Worm (Caenorhabditis elegans) whole organism, L1 larva: ENCODE data around the gene rpt-2.

ENCODE experiments used
- F16B12.6 ChIP-seq: fragments of 150-350 bp; optimal IDR thresholded peaks from 2 replicates; lab custom pipeline; 2014; ENCODE audit warnings: missing biosample characterization, missing genetic modification characterization
- alr-1 ChIP-seq: fragments of 200-800 bp; sonication (Bioruptor generic); optimal IDR thresholded peaks from 2 replicates; lab custom pipeline; 2018; ENCODE audit warnings: borderline replicate concordance, mild to moderate bottlenecking, missing genetic modification characterization, missing compliant biosample characterization
- blmp-1 ChIP-seq: fragments of 150-350 bp; optimal IDR thresholded peaks from 2 replicates; lab custom pipeline; 2014; ENCODE audit warnings: missing biosample characterization, missing genetic modification characterization
- ceh-82 ChIP-seq, 3 experiments: fragments of 150-350 bp in 1 of 3; sonication (generic microtip) in 2 of 3; optimal IDR thresholded peaks; 2 replicates each; lab custom pipeline; 2014 to 2017; ENCODE audit warnings: missing biosample characterization in 3 of 3, missing genetic modification characterization in 3 of 3
- dsc-1 ChIP-seq: sonication (generic microtip); optimal IDR thresholded peaks from 2 replicates; lab custom pipeline; 2016; ENCODE audit warnings: mild to moderate bottlenecking, missing genetic modification characterization, missing compliant biosample characterization
- efl-1 ChIP-seq, 4 experiments: fragments of 150-350 bp; optimal IDR thresholded peaks in 3 of 4; peaks in 1 of 4; 1 replicate in 1 of 4; 2 replicates in 3 of 4; lab custom pipeline; 2014; ENCODE audit warnings: missing biosample characterization in 2 of 4, missing genetic modification characterization in 2 of 4, missing genetic modification reagents in 2 of 4
- efl-3 ChIP-seq: fragments of 200-800 bp; sonication (Bioruptor generic); optimal IDR thresholded peaks from 2 replicates; lab custom pipeline; 2018; ENCODE audit warnings: mild to moderate bottlenecking, missing genetic modification characterization, missing compliant biosample characterization
- egl-13 ChIP-seq: sonication (generic microtip); optimal IDR thresholded peaks from 2 replicates; lab custom pipeline; 2016; ENCODE audit warnings: missing genotype, missing genetic modification reagents, missing genetic modification characterization, missing compliant biosample characterization
- elt-3 ChIP-seq, 6 experiments: fragments of 150-350 bp in 1 of 6; sonication (generic microtip); optimal IDR thresholded peaks; 2 replicates each; lab custom pipeline; 2017 to 2018; ENCODE audit warnings: missing biosample characterization in 6 of 6, missing genetic modification characterization in 6 of 6, inconsistent platforms in 1 of 6
- fkh-8 ChIP-seq: sonication (generic microtip); optimal IDR thresholded peaks from 2 replicates; lab custom pipeline; 2016; ENCODE audit warnings: mild to moderate bottlenecking, missing genetic modification characterization, missing compliant biosample characterization
- grh-1 ChIP-seq: fragments of 200-800 bp; sonication (Bioruptor generic); IDR thresholded peaks from 2 replicates; pipeline ENCODE4 v1.3.6; 2022; ENCODE audit warnings: missing genetic modification reagents, missing genetic modification characterization, missing compliant biosample characterization
- hlh-17 ChIP-seq: fragments of 200-800 bp; sonication (Bioruptor generic); optimal IDR thresholded peaks from 2 replicates; lab custom pipeline; 2018; ENCODE audit warnings: missing genetic modification characterization, mild to moderate bottlenecking, missing compliant biosample characterization, moderate library complexity, borderline replicate concordance
- hlh-4 ChIP-seq: sonication (generic microtip); optimal IDR thresholded peaks from 2 replicates; lab custom pipeline; 2016; ENCODE audit warnings: mild to moderate bottlenecking, missing genetic modification characterization, missing compliant biosample characterization
- lin-13 ChIP-seq: fragments of 150-350 bp; optimal IDR thresholded peaks from 2 replicates; lab custom pipeline; 2014; ENCODE audit warnings: missing biosample characterization, missing genetic modification reagents, missing genetic modification characterization
- lin-39 ChIP-seq: fragments of 150-350 bp; optimal IDR thresholded peaks from 2 replicates; lab custom pipeline; 2014; ENCODE audit warnings: missing biosample characterization, missing genetic modification reagents, missing genetic modification characterization
- mef-2 ChIP-seq: fragments of 150-350 bp; optimal IDR thresholded peaks from 2 replicates; lab custom pipeline; 2014; ENCODE audit warnings: missing biosample characterization, missing genetic modification characterization
- nhr-11 ChIP-seq: fragments of 150-350 bp; optimal IDR thresholded peaks from 2 replicates; lab custom pipeline; 2014; ENCODE audit warnings: missing biosample characterization, missing genetic modification characterization
- nhr-47 ChIP-seq: sonication (generic microtip); optimal IDR thresholded peaks from 2 replicates; lab custom pipeline; 2016; ENCODE audit warnings: mild to moderate bottlenecking, missing genetic modification characterization, moderate library complexity, missing compliant biosample characterization
- nhr-77 ChIP-seq: fragments of 150-350 bp; optimal IDR thresholded peaks from 2 replicates; lab custom pipeline; 2014; ENCODE audit warnings: missing biosample characterization, missing genetic modification characterization
- nhr-85 ChIP-seq: sonication (generic microtip); peaks from one replicate; lab custom pipeline; 2016; ENCODE audit warnings: missing genetic modification characterization, inconsistent platforms, missing compliant biosample characterization
- pag-3 ChIP-seq: sonication (generic microtip); optimal IDR thresholded peaks from 2 replicates; lab custom pipeline; 2017; ENCODE audit warnings: missing genetic modification characterization, mild to moderate bottlenecking, missing compliant biosample characterization, antibody characterized with exemption, borderline replicate concordance; ENCODE audit not compliant: insufficient read depth
- pax-3 ChIP-seq: fragments of 200-800 bp; sonication (Bioruptor generic); optimal IDR thresholded peaks from 2 replicates; lab custom pipeline; 2018; ENCODE audit warnings: mild to moderate bottlenecking, missing genetic modification characterization, moderate library complexity, missing compliant biosample characterization
- rnt-1 ChIP-seq: sonication (generic microtip); optimal IDR thresholded peaks from 2 replicates; lab custom pipeline; 2016; ENCODE audit warnings: mild to moderate bottlenecking, missing genetic modification characterization, moderate library complexity, missing compliant biosample characterization
- skn-1 ChIP-seq: fragments of 150-350 bp; optimal IDR thresholded peaks from 2 replicates; lab custom pipeline; 2014; ENCODE audit warnings: missing biosample characterization, missing genetic modification characterization
- sox-4 ChIP-seq: sonication (generic microtip); optimal IDR thresholded peaks from 2 replicates; lab custom pipeline; 2016; ENCODE audit warnings: missing genetic modification characterization, missing compliant biosample characterization
- sptf-1 ChIP-seq: fragments of 150-350 bp; optimal IDR thresholded peaks from 2 replicates; lab custom pipeline; 2014; ENCODE audit warnings: missing biosample characterization, missing genetic modification characterization
- sup-37 ChIP-seq: fragments of 200-800 bp; sonication (Bioruptor generic); optimal IDR thresholded peaks from 2 replicates; lab custom pipeline; 2018; ENCODE audit warnings: mild to moderate bottlenecking, missing genetic modification characterization, missing compliant biosample characterization
- tlp-1 ChIP-seq: fragments of 150-350 bp; optimal IDR thresholded peaks from 2 replicates; lab custom pipeline; 2014; ENCODE audit warnings: missing biosample characterization, missing genetic modification characterization
- unc-30 ChIP-seq: sonication (generic microtip); optimal IDR thresholded peaks from 2 replicates; lab custom pipeline; 2017; ENCODE audit warnings: missing biosample characterization, missing genetic modification characterization
- xbp-1 ChIP-seq: sonication (generic microtip); optimal IDR thresholded peaks from 2 replicates; lab custom pipeline; 2016; ENCODE audit warnings: missing genetic modification characterization, missing compliant biosample characterization
- zip-4 ChIP-seq: fragments of 200-800 bp; sonication (Bioruptor generic); optimal IDR thresholded peaks from 2 replicates; lab custom pipeline; 2018; ENCODE audit warnings: mild to moderate bottlenecking, missing genetic modification characterization, moderate library complexity, missing compliant biosample characterization
- ztf-11 ChIP-seq, 2 experiments: sonication (generic microtip); optimal IDR thresholded peaks; 2 replicates each; lab custom pipeline; 2016 to 2017; ENCODE audit warnings: missing genetic modification characterization in 2 of 2, missing biosample characterization in 1 of 2, missing compliant biosample characterization in 1 of 2

Gene rpt-2

ce11 chrV:6017630-6018029 is at the start of gene rpt-2, which contains the start of gene aps-1 (continued):
- peak; percentile 85 for TF ChIP-seq rnt-1 (tag; lab: Kevin White, UChicago)
- no peak for TF ChIP-seq unc-30 (tag; lab: Kevin White, UChicago)
- TF ChIP-seq sup-37 (GFP tag; lab: Kevin White, UChicago), result no peak
- TF ChIP-seq lin-13 (GFP tag; lab: Kevin White, UChicago), result peak; percentile 81
- peak; percentile 63 for TF ChIP-seq sox-4 (tag; lab: Kevin White, UChicago)
- no peak for TF ChIP-seq pax-3
- peak; percentile 75 for TF ChIP-seq nhr-77 (tag; lab: Kevin White, UChicago)
- peak; percentile 44; the same call in 1 of the 2 replicates for TF ChIP-seq grh-1
- TF ChIP-seq sptf-1 (tag; lab: Kevin White, UChicago), result no peak
- TF ChIP-seq pag-3 (tag; lab: Kevin White, UChicago), result peak; percentile 46
- TF ChIP-seq ztf-11 (tag; optimal IDR thresholded peaks at IDR 0.05; lab: Kevin White, UChicago), result peak in 1 of 2 experiments; percentile 69
- peak; percentile 70 for TF ChIP-seq egl-13 (tag; lab: Kevin White, UChicago)
- no peak for TF ChIP-seq hlh-17
- peak; percentile 92 for TF ChIP-seq nhr-85 (tag; lab: Kevin White, UChicago)
- TF ChIP-seq F16B12.6 (tag; lab: Kevin White, UChicago), result peak; percentile 45
- TF ChIP-seq dsc-1 (tag; lab: Kevin White, UChicago), result peak; percentile 89
- TF ChIP-seq tlp-1 (tag; lab: Kevin White, UChicago), result no peak
- TF ChIP-seq hlh-4, result no peak
- TF ChIP-seq zip-4 (GFP tag; lab: Kevin White, UChicago), result peak; percentile 33
- TF ChIP-seq efl-1 (optimal IDR thresholded peaks at IDR 0.05; lab: Kevin White, UChicago), result peak; percentile 87
- TF ChIP-seq efl-1 (GFP tag; optimal IDR thresholded peaks at IDR 0.05 in 1 of 2; lab: Kevin White, UChicago), result peak; percentile 83 to 98
- TF ChIP-seq, all 84 proteins: peak for 52

DNA sequence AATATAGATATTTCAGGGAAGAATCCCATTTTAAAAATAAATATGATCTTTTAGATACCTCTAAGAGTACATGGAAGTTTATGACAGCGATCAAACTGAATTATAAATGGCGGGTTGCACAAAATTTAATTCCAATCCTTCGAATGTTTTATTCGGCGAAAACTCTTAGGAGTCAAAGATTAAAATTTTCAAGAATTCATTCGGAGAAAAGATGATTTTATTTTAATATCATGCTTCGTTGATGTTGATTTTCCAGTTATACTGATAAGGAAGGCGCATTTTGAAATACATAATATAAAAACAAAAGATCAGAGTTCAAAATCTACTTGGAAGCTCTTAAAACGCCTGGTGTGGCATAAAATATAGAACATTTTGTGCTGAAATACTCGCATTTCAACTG is 49.6 kb upstream of the rpt-2 start, which contains the start of gene srh-10:
srh-10 (minus strand) TSS at position 29 of the 400 bp plus-strand sequence.
- TF ChIP-seq nhr-11 (peak; percentile 21), hlh-4 (no peak), fkh-8 (tag; lab: Kevin White, UChicago) (peak; percentile 80), sox-4 (tag; lab: Kevin White, UChicago) (peak; percentile 54)

ce11 chrV:6063330-6063729 is 45.9 kb upstream of the rpt-2 start, which contains the start of gene Y38A10A.2:
Gene Y38A10A.2, minus strand, starts transcription at chrV:6063430.
- TF ChIP-seq efl-1 (optimal IDR thresholded peaks at IDR 0.05; lab: Kevin White, UChicago) (no peak), efl-1 (GFP tag; optimal IDR thresholded peaks at IDR 0.05 in 1 of 2; lab: Kevin White, UChicago) (peak in 1 of 2 experiments; percentile 76), hlh-17 (no peak)
- TF ChIP-seq, all 84 proteins: peak for 1

DNA sequence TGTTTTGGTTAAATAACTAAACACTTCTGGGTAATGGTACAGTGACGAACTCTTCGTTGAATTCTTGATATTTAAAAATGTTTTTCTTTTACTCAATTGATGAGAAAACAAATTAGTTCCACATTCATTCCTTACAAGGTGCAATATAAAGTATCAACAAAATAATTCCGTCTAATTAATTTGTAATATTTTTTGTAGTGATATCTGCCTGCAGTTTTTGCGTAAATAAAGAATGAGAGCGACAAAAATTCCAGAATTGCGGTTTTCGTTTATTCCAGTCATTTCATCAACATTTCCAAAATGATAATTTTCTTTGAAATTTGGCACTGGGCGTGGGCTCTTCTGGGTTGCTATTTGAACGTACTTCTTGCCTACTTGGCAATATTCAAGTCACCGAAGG is 37.8 kb upstream of the rpt-2 start, which contains the start of gene srd-20:
srd-20 (plus strand) TSS at position 301 of the 400 bp plus-strand sequence.
- TF ChIP-seq elt-3 (tag; optimal IDR thresholded peaks at IDR 0.05; lab: Kevin White, UChicago) (no peak), xbp-1 (tag; lab: Kevin White, UChicago) (no peak), ztf-11 (tag; optimal IDR thresholded peaks at IDR 0.05; lab: Kevin White, UChicago) (no peak), mef-2 (no peak), zip-4 (GFP tag; lab: Kevin White, UChicago) (no peak), efl-1 (optimal IDR thresholded peaks at IDR 0.05; lab: Kevin White, UChicago) (no peak), efl-1 (GFP tag; optimal IDR thresholded peaks at IDR 0.05 in 1 of 2; lab: Kevin White, UChicago) (no peak), efl-3 (GFP tag; lab: Kevin White, UChicago) (no peak), pag-3 (tag; lab: Kevin White, UChicago) (no peak), sup-37 (GFP tag; lab: Kevin White, UChicago) (no peak), alr-1 (tag; lab: Kevin White, UChicago) (no peak), ceh-82 (tag; optimal IDR thresholded peaks at IDR 0.05; lab: Kevin White, UChicago) (no peak), F16B12.6 (tag; lab: Kevin White, UChicago) (no peak), sox-4 (tag; lab: Kevin White, UChicago) (no peak), skn-1 (no peak), nhr-47 (tag; lab: Kevin White, UChicago) (no peak), blmp-1 (no peak), lin-39 (no peak)
